Worm (Caenorhabditis elegans): Measurements from ENCODE around the gene vpat-1.

DNA sequence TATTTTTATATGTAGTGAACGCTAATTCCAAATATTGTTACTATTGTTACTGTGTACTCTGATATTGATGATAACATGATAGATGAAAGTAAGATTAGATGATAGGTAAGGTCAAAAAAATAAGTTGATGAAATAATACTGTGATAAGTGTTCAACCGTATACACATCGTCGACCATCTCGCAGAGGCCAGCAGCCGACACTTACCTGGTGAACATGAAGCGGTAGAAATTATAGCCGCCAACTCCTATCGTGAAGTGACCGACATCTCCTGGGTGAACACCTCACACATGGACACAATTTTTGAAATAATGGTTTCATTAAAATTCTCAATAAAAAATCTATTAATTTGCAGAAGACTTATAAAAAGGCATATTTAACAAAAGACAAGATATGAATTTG lies 18.6 kb downstream of the vpat-1 start:
- TF ChIP-seq him-1 (tag; optimal IDR thresholded peaks at IDR 0.05), result no peak
- no peak for TF ChIP-seq W03F9.2 (tag; optimal IDR thresholded peaks at IDR 0.05)
- TF ChIP-seq dao-5 (tag; optimal IDR thresholded peaks at IDR 0.05), result no peak

Data from whole organism, L4/young adult.